Worm (Caenorhabditis elegans) whole organism, mixed stage, embryonic: ENCODE data around the gene elpc-2.

Experiments used
- ceh-39 ChIP-seq: fragments of 150-350 bp; optimal IDR thresholded peaks from 2 replicates; lab custom pipeline; 2014; ENCODE audit warnings: missing biosample characterization, missing genetic modification characterization
- ces-1 ChIP-seq: fragments of 150-350 bp; optimal IDR thresholded peaks from 2 replicates; lab custom pipeline; 2014; ENCODE audit warnings: missing biosample characterization, missing genetic modification reagents, missing genetic modification characterization
- drap-1 ChIP-seq: fragments of 200-800 bp; sonication (Bioruptor generic); optimal IDR thresholded peaks from 3 replicates; lab custom pipeline; 2018; ENCODE audit warnings: mild to moderate bottlenecking, missing genetic modification characterization, missing compliant biosample characterization
- lin-13 ChIP-seq: fragments of 150-350 bp; optimal IDR thresholded peaks from 2 replicates; lab custom pipeline; 2014; ENCODE audit warnings: missing biosample characterization, missing genetic modification characterization
- lsy-2 ChIP-seq: fragments of 150-350 bp; optimal IDR thresholded peaks from 2 replicates; lab custom pipeline; 2014; ENCODE audit warnings: missing biosample characterization, missing genetic modification characterization
- mab-5 ChIP-seq: fragments of 150-350 bp; optimal IDR thresholded peaks from 2 replicates; lab custom pipeline; 2014; ENCODE audit warnings: missing biosample characterization, missing genetic modification characterization
- nhr-237 ChIP-seq: fragments of 150-350 bp; optimal IDR thresholded peaks from 2 replicates; lab custom pipeline; 2014; ENCODE audit warnings: missing biosample characterization, missing genetic modification characterization
- ztf-11 ChIP-seq: fragments of 150-350 bp; optimal IDR thresholded peaks from 2 replicates; lab custom pipeline; 2014; ENCODE audit warnings: missing biosample characterization, missing genetic modification characterization

- TF ChIP-seq mab-5 (tag; lab: Kevin White, UChicago) (no peak), drap-1 (GFP tag; lab: Kevin White, UChicago) (no peak), lin-13 (no peak), lsy-2 (tag; lab: Kevin White, UChicago) (no peak), ces-1 (no peak), ztf-11 (no peak), nhr-237 (no peak), ceh-39 (tag; lab: Kevin White, UChicago) (no peak)
Observed at ce11 chrIII:12639214-12639613, 34.3 kb upstream of the elpc-2 start.
